Fruit fly (Drosophila melanogaster) whole organism, embryonic: ENCODE results near the gene Pp1-87B.
A peak's percentile ranks its signal among the peaks of the same experiment; 100 is the strongest.

Source experiments
- B-H2 ChIP-seq: fragments of 200-800 bp; sonication (Bioruptor generic); optimal IDR thresholded peaks from 2 replicates; lab custom pipeline; 2018; ENCODE audit warnings: missing biosample characterization, mild to moderate bottlenecking, missing genetic modification characterization
- CG10979 ChIP-seq: fragments of 200-800 bp; sonication (Bioruptor generic); optimal IDR thresholded peaks from 2 replicates; lab custom pipeline; 2018; ENCODE audit warnings: missing biosample characterization, mild to moderate bottlenecking, missing genetic modification characterization, moderate library complexity
- CG12659 ChIP-seq: fragments of 200-800 bp; sonication (Bioruptor generic); optimal IDR thresholded peaks from 3 replicates; lab custom pipeline; 2017; ENCODE audit warnings: mild to moderate bottlenecking, missing biosample characterization, missing genetic modification reagents, missing genetic modification characterization
- CG12744 ChIP-seq: fragments of 200-800 bp; sonication (Bioruptor generic); optimal IDR thresholded peaks from 2 replicates; lab custom pipeline; 2016; ENCODE audit warnings: missing biosample characterization, missing genetic modification characterization
- CG12942 ChIP-seq: fragments of 200-800 bp; sonication (Bioruptor generic); optimal IDR thresholded peaks from 3 replicates; lab custom pipeline; 2016; ENCODE audit warnings: missing biosample characterization, missing genetic modification characterization
- CG13424 ChIP-seq: fragments of 200-800 bp; sonication (Bioruptor generic); optimal IDR thresholded peaks from 2 replicates; lab custom pipeline; 2019; ENCODE audit warnings: missing biosample characterization, mild to moderate bottlenecking, missing genetic modification characterization, moderate library complexity
- CG13624 ChIP-seq: fragments of 200-800 bp; sonication (Bioruptor generic); optimal IDR thresholded peaks from 2 replicates; lab custom pipeline; 2016; ENCODE audit warnings: missing biosample characterization, missing genetic modification characterization
- CG14441 ChIP-seq: fragments of 200-800 bp; sonication (Bioruptor generic); IDR thresholded peaks from 2 replicates; pipeline ENCODE4 v1.3.6; 2022; ENCODE audit warnings: missing biosample characterization, missing genetic modification characterization
- CG14710 ChIP-seq: fragments of 200-800 bp; sonication (Bioruptor generic); optimal IDR thresholded peaks from 3 replicates; lab custom pipeline; 2019; ENCODE audit warnings: missing biosample characterization, mild to moderate bottlenecking, missing genetic modification characterization, moderate library complexity
- CG16779 ChIP-seq: fragments of 200-800 bp; sonication (Bioruptor generic); IDR thresholded peaks from 2 replicates; pipeline ENCODE4 v1.3.6; 2022; ENCODE audit warnings: missing biosample characterization, missing genetic modification characterization
- CG16863 ChIP-seq: fragments of 200-800 bp; sonication (Bioruptor generic); optimal IDR thresholded peaks from 3 replicates; lab custom pipeline; 2016; ENCODE audit warnings: missing biosample characterization, missing genetic modification characterization
- CG1792 ChIP-seq: fragments of 200-800 bp; sonication (Bioruptor generic); optimal IDR thresholded peaks from 2 replicates; lab custom pipeline; 2016; ENCODE audit warnings: missing biosample characterization, missing genetic modification characterization
- CG2129 ChIP-seq: fragments of 200-800 bp; sonication (Bioruptor generic); IDR thresholded peaks from 2 replicates; pipeline ENCODE4 v1.3.6; 2022; ENCODE audit warnings: missing biosample characterization, missing genetic modification characterization; ENCODE audit not compliant: partially characterized antibody
- CG2889 ChIP-seq: fragments of 200-800 bp; sonication (Bioruptor generic); IDR thresholded peaks from 3 replicates; pipeline ENCODE4 v1.3.6; 2022; ENCODE audit warnings: missing biosample characterization, missing genetic modification characterization
- CG30431 ChIP-seq: fragments of 200-800 bp; sonication (Bioruptor generic); optimal IDR thresholded peaks from 2 replicates; lab custom pipeline; 2017; ENCODE audit warnings: missing biosample characterization, missing genetic modification characterization
- CG3281 ChIP-seq: fragments of 200-800 bp; sonication (Bioruptor generic); optimal IDR thresholded peaks from 3 replicates; lab custom pipeline; 2017; ENCODE audit warnings: missing biosample characterization, mild to moderate bottlenecking, missing genetic modification characterization
- CG42726 ChIP-seq: fragments of 200-800 bp; sonication (Bioruptor generic); IDR thresholded peaks from 2 replicates; pipeline ENCODE4 v1.3.6; 2022; ENCODE audit warnings: missing biosample characterization, missing genetic modification characterization; ENCODE audit not compliant: partially characterized antibody
- CG4617 ChIP-seq: fragments of 200-800 bp; sonication (Bioruptor generic); optimal IDR thresholded peaks from 3 replicates; lab custom pipeline; 2016; ENCODE audit warnings: missing biosample characterization, missing genetic modification characterization, borderline replicate concordance
- CG4854 ChIP-seq: fragments of 200-800 bp; sonication (Bioruptor generic); optimal IDR thresholded peaks from 2 replicates; lab custom pipeline; 2016; ENCODE audit warnings: missing biosample characterization, missing genetic modification characterization, inconsistent platforms
- CG6175 ChIP-seq: fragments of 200-800 bp; sonication (Bioruptor generic); IDR thresholded peaks from 3 replicates; pipeline ENCODE4 v1.3.6; 2022; ENCODE audit warnings: missing biosample characterization, missing genetic modification characterization
- CG6272 ChIP-seq: fragments of 200-800 bp; sonication (Bioruptor generic); IDR thresholded peaks from 2 replicates; pipeline ENCODE4 v1.3.6; 2022; ENCODE audit warnings: missing biosample characterization, missing genetic modification characterization
- CG6791 ChIP-seq: fragments of 200-800 bp; sonication (Bioruptor generic); IDR thresholded peaks from 3 replicates; pipeline ENCODE4 v1.3.6; 2022; ENCODE audit warnings: missing biosample characterization, missing genetic modification characterization; ENCODE audit not compliant: partially characterized antibody
- CG6813 ChIP-seq: fragments of 200-800 bp; sonication (Bioruptor generic); optimal IDR thresholded peaks from 2 replicates; lab custom pipeline; 2017; ENCODE audit warnings: missing biosample characterization, missing genetic modification characterization, mild to moderate bottlenecking, moderate library complexity, missing genetic modification reagents
- CHES-1-like ChIP-seq: fragments of 200-800 bp; sonication (Bioruptor generic); optimal IDR thresholded peaks from 2 replicates; lab custom pipeline; 2016; ENCODE audit warnings: missing biosample characterization, missing genetic modification characterization
- Elba2 ChIP-seq: fragments of 200-800 bp; sonication (Bioruptor generic); optimal IDR thresholded peaks from 3 replicates; lab custom pipeline; 2016; ENCODE audit warnings: missing biosample characterization, missing genetic modification characterization
- H2.0 ChIP-seq: fragments of 200-800 bp; sonication (Bioruptor generic); IDR thresholded peaks from 2 replicates; pipeline ENCODE4 v1.3.6; 2022; ENCODE audit warnings: missing biosample characterization, missing genetic modification characterization
- NC2β ChIP-seq: fragments of 200-800 bp; sonication (Bioruptor generic); optimal IDR thresholded peaks from 2 replicates; lab custom pipeline; 2016; ENCODE audit warnings: missing biosample characterization, missing genetic modification characterization
- Side ChIP-seq: fragments of 200-800 bp; sonication (Bioruptor generic); optimal IDR thresholded peaks from 2 replicates; lab custom pipeline; 2016; ENCODE audit warnings: missing biosample characterization, missing genetic modification characterization
- aop ChIP-seq: fragments of 200-800 bp; sonication (Bioruptor generic); IDR thresholded peaks from 2 replicates; pipeline ENCODE4 v1.3.6; 2022; ENCODE audit warnings: missing biosample characterization, missing genetic modification characterization
- ara ChIP-seq: fragments of 200-800 bp; sonication (Bioruptor generic); IDR thresholded peaks from 2 replicates; pipeline ENCODE4 v1.3.6; 2022; ENCODE audit warnings: missing biosample characterization, missing genetic modification characterization
- bab2 ChIP-seq: fragments of 200-800 bp; sonication (Bioruptor generic); optimal IDR thresholded peaks from 2 replicates; lab custom pipeline; 2016; ENCODE audit warnings: missing biosample characterization, missing genetic modification characterization
- bbx ChIP-seq: fragments of 200-800 bp; sonication (Bioruptor generic); IDR thresholded peaks from 2 replicates; pipeline ENCODE4 v1.3.6; 2022; ENCODE audit warnings: missing biosample characterization, missing genetic modification characterization; ENCODE audit not compliant: partially characterized antibody
- bigmax ChIP-seq: fragments of 200-800 bp; sonication (Bioruptor generic); optimal IDR thresholded peaks from 2 replicates; lab custom pipeline; 2018; ENCODE audit warnings: missing biosample characterization, mild to moderate bottlenecking, missing genetic modification characterization
- da ChIP-seq: fragments of 200-800 bp; sonication (Bioruptor generic); optimal IDR thresholded peaks from 2 replicates; lab custom pipeline; 2016; ENCODE audit warnings: missing biosample characterization, missing genetic modification characterization
- dpn ChIP-seq, 2 experiments: fragments of 200-800 bp; sonication (Bioruptor generic); optimal IDR thresholded peaks; 3 replicates each; lab custom pipeline; 2016; ENCODE audit warnings: missing biosample characterization in 2 of 2, missing genetic modification characterization in 2 of 2
- ems ChIP-seq: fragments of 200-800 bp; sonication (Bioruptor generic); optimal IDR thresholded peaks from 3 replicates; lab custom pipeline; 2016; ENCODE audit warnings: missing biosample characterization, missing genetic modification characterization
- inv ChIP-seq: fragments of 200-800 bp; sonication (Bioruptor generic); IDR thresholded peaks from 2 replicates; pipeline ENCODE4 v1.3.6; 2022; ENCODE audit warnings: missing biosample characterization, missing genetic modification characterization; ENCODE audit not compliant: partially characterized antibody
- kay ChIP-seq: fragments of 200-800 bp; sonication (Bioruptor generic); optimal IDR thresholded peaks from 2 replicates; lab custom pipeline; 2016; ENCODE audit warnings: missing biosample characterization, missing genetic modification characterization
- ken ChIP-seq: fragments of 200-800 bp; sonication (Bioruptor generic); IDR thresholded peaks from 3 replicates; pipeline ENCODE4 v1.3.6; 2022; ENCODE audit warnings: missing biosample characterization, missing genetic modification characterization
- nau ChIP-seq: fragments of 200-800 bp; sonication (Bioruptor generic); optimal IDR thresholded peaks from 3 replicates; lab custom pipeline; 2017; ENCODE audit warnings: missing biosample characterization, mild to moderate bottlenecking, missing genetic modification characterization, missing genetic modification reagents
- nmo ChIP-seq: fragments of 200-800 bp; sonication (Bioruptor generic); optimal IDR thresholded peaks from 2 replicates; lab custom pipeline; 2018; ENCODE audit warnings: missing biosample characterization, mild to moderate bottlenecking, missing genetic modification characterization, moderate library complexity
- otp ChIP-seq: fragments of 200-800 bp; sonication (Bioruptor generic); IDR thresholded peaks from 3 replicates; pipeline ENCODE4, ENCODE4 v1.3.6; 2022; ENCODE audit warnings: missing biosample characterization, missing genetic modification characterization
- pho ChIP-seq: fragments of 200-800 bp; sonication (Bioruptor generic); optimal IDR thresholded peaks from 2 replicates; lab custom pipeline; 2016; ENCODE audit warnings: missing biosample characterization, missing genetic modification characterization
- pnt ChIP-seq: fragments of 200-800 bp; sonication (Bioruptor generic); optimal IDR thresholded peaks from 3 replicates; lab custom pipeline; 2016; ENCODE audit warnings: missing biosample characterization, missing genetic modification characterization
- psq ChIP-seq: fragments of 200-800 bp; sonication (Bioruptor generic); optimal IDR thresholded peaks from 2 replicates; lab custom pipeline; 2017; ENCODE audit warnings: missing biosample characterization, missing genetic modification characterization
- salm ChIP-seq: fragments of 200-800 bp; sonication (Bioruptor generic); optimal IDR thresholded peaks from 2 replicates; lab custom pipeline; 2018; ENCODE audit warnings: missing biosample characterization, mild to moderate bottlenecking, missing genetic modification characterization
- slou ChIP-seq: fragments of 200-800 bp; sonication (Bioruptor generic); optimal IDR thresholded peaks from 3 replicates; lab custom pipeline; 2016; ENCODE audit warnings: missing biosample characterization, missing genetic modification characterization
- tup ChIP-seq: fragments of 200-800 bp; sonication (Bioruptor generic); optimal IDR thresholded peaks from 2 replicates; lab custom pipeline; 2016; ENCODE audit warnings: missing biosample characterization, mild to moderate bottlenecking, missing genetic modification characterization, moderate library complexity
- unc-4 ChIP-seq: fragments of 200-800 bp; sonication (Bioruptor generic); IDR thresholded peaks from 2 replicates; pipeline ENCODE4 v1.3.6; 2022; ENCODE audit warnings: missing biosample characterization, missing genetic modification characterization; ENCODE audit not compliant: partially characterized antibody
- zfh1 ChIP-seq: fragments of 200-800 bp; sonication (Bioruptor generic); IDR thresholded peaks from 3 replicates; pipeline ENCODE4 v1.3.6; 2022; ENCODE audit warnings: missing biosample characterization, missing genetic modification characterization

The Pp1-87B gene

dm6 chr3R:12439401-12440143, 13.9 kb upstream of the Pp1-87B start, which contains the start of gene Desat1 (continued):
- TF ChIP-seq NC2β (GFP tag; lab: Kevin White, UChicago) = peak; percentile 4
- peak; percentile 82 for TF ChIP-seq inv (GFP tag; lab: Robert Waterston, UW)
- no peak for TF ChIP-seq salm
- TF ChIP-seq pho (GFP tag; lab: Kevin White, UChicago) = no peak
- TF ChIP-seq ems (GFP tag; lab: Kevin White, UChicago) = no peak
- no peak for TF ChIP-seq CG6813 (GFP tag; lab: Kevin White, UChicago)
- no peak for TF ChIP-seq CG4854 (GFP tag; lab: Kevin White, UChicago)
- TF ChIP-seq Side (GFP tag; lab: Kevin White, UChicago) = no peak
- TF ChIP-seq CG16863 (GFP tag; lab: Kevin White, UChicago) = no peak
- TF ChIP-seq unc-4 (GFP tag; lab: Robert Waterston, UW) = peak; percentile 93
- peak; percentile 5 for TF ChIP-seq CHES-1-like (GFP tag; lab: Kevin White, UChicago)
- no peak for TF ChIP-seq B-H2 (GFP tag; lab: Kevin White, UChicago)
- TF ChIP-seq bbx (GFP tag; lab: Robert Waterston, UW) = peak; percentile 96
- TF ChIP-seq CG1792 (GFP tag; lab: Kevin White, UChicago) = no peak
- no peak for TF ChIP-seq CG12942 (GFP tag; lab: Kevin White, UChicago)
- TF ChIP-seq CG13624 (GFP tag; lab: Kevin White, UChicago) = peak; percentile 29
- peak; percentile 72 for TF ChIP-seq CG2129 (GFP tag; lab: Robert Waterston, UW)
- TF ChIP-seq kay (GFP tag; lab: Kevin White, UChicago) = no peak
- TF ChIP-seq CG6272 (GFP tag; lab: Robert Waterston, UW) = no peak
- no peak for TF ChIP-seq tup
- TF ChIP-seq pnt (GFP tag; lab: Kevin White, UChicago) = no peak
- no peak for TF ChIP-seq zfh1 (GFP tag; lab: Robert Waterston, UW)
- no peak for TF ChIP-seq psq
- no peak for TF ChIP-seq CG2889 (GFP tag; lab: Robert Waterston, UW)
- TF ChIP-seq CG6791 (GFP tag; lab: Robert Waterston, UW) = peak; percentile 95
- peak; percentile 59 for TF ChIP-seq CG14710
- no peak for TF ChIP-seq bigmax (GFP tag; lab: Kevin White, UChicago)
- TF ChIP-seq da = no peak
- no peak for TF ChIP-seq ken
- peak; percentile 22 for TF ChIP-seq nmo (GFP tag; lab: Kevin White, UChicago)
- TF ChIP-seq CG12744 (GFP tag; lab: Kevin White, UChicago) = no peak
- peak; percentile 58; the same call in 1 of the 2 replicates for TF ChIP-seq CG42726 (GFP tag; lab: Robert Waterston, UW)
- TF ChIP-seq ara (GFP tag; lab: Robert Waterston, UW) = no peak
- no peak for TF ChIP-seq CG10979 (tag; lab: Kevin White, UChicago)
- no peak for TF ChIP-seq dpn (GFP tag; optimal IDR thresholded peaks at IDR 0.05; lab: Kevin White, UChicago)
- TF ChIP-seq CG13424 (tag; lab: Kevin White, UChicago) = no peak
- TF ChIP-seq nau (GFP tag; lab: Kevin White, UChicago) = no peak
- no peak for TF ChIP-seq aop (GFP tag; lab: Robert Waterston, UW)
- TF ChIP-seq CG6175 (GFP tag; lab: Robert Waterston, UW) = no peak
- no peak for TF ChIP-seq CG3281 (GFP tag; lab: Kevin White, UChicago)
- TF ChIP-seq CG4617 = peak; percentile 49
- no peak for TF ChIP-seq otp (GFP tag; lab: Robert Waterston, UW)
- no peak for TF ChIP-seq Elba2 (GFP tag; lab: Kevin White, UChicago)
- no peak for TF ChIP-seq CG16779
- no peak for TF ChIP-seq bab2 (GFP tag; lab: Kevin White, UChicago)
- TF ChIP-seq slou (GFP tag; lab: Kevin White, UChicago) = no peak
- TF ChIP-seq CG12659 (GFP tag; lab: Kevin White, UChicago) = peak; percentile 23
- TF ChIP-seq CG14441 (GFP tag; lab: Robert Waterston, UW) = no peak
- TF ChIP-seq H2.0 (GFP tag; lab: Robert Waterston, UW) = no peak
- no peak for TF ChIP-seq CG30431 (GFP tag; lab: Kevin White, UChicago)
